Fruit fly (Drosophila melanogaster) whole organism, pupa: ENCODE data around the gene CG1622.

Experiments used
- CG12605 ChIP-seq: fragments of 200-800 bp; sonication (Bioruptor generic); IDR thresholded peaks from 2 replicates; pipeline ENCODE4 v1.3.6; 2022; ENCODE audit warnings: missing biosample characterization, missing genetic modification characterization
- CG14655 ChIP-seq: fragments of 200-800 bp; sonication (Bioruptor generic); optimal IDR thresholded peaks from 3 replicates; lab custom pipeline; 2017; ENCODE audit warnings: mild to moderate bottlenecking, missing biosample characterization, missing genetic modification reagents, missing genetic modification characterization
- CG17806 ChIP-seq: fragments of 200-800 bp; sonication (Bioruptor generic); optimal IDR thresholded peaks from 2 replicates; lab custom pipeline; 2018; ENCODE audit warnings: missing biosample characterization, mild to moderate bottlenecking, missing genetic modification characterization, moderate library complexity
- CG32121 ChIP-seq: fragments of 200-800 bp; sonication (Bioruptor generic); IDR thresholded peaks from 2 replicates; pipeline ENCODE4 v1.3.6; 2022; ENCODE audit warnings: missing biosample characterization, missing genetic modification characterization
- CG34367 ChIP-seq: fragments of 200-800 bp; sonication (Bioruptor generic); optimal IDR thresholded peaks from 2 replicates; lab custom pipeline; 2018; ENCODE audit warnings: missing biosample characterization, mild to moderate bottlenecking, missing genetic modification characterization
- CG4496 ChIP-seq: fragments of 200-800 bp; sonication (Bioruptor generic); IDR thresholded peaks from 3 replicates; pipeline ENCODE4 v1.3.6; 2022; ENCODE audit warnings: missing biosample characterization, missing genetic modification characterization
- D1 ChIP-seq: fragments of 200-800 bp; sonication (Bioruptor generic); optimal IDR thresholded peaks from 2 replicates; lab custom pipeline; 2018; ENCODE audit warnings: missing biosample characterization, mild to moderate bottlenecking, missing genetic modification characterization, moderate library complexity

- TF ChIP-seq D1 (tag; lab: Kevin White, UChicago) (no peak), CG12605 (GFP tag; lab: Robert Waterston, UW) (peak; percentile 71), CG14655 (GFP tag; lab: Kevin White, UChicago) (peak; percentile 0), CG17806 (peak; percentile 17), CG34367 (no peak), CG32121 (GFP tag; lab: Robert Waterston, UW) (peak; percentile 68), CG4496 (GFP tag; lab: Robert Waterston, UW) (peak; percentile 80)
Measured at dm6 chrX:13302615-13303526, 6.0 kb downstream of the CG1622 start.
